Fruit fly (Drosophila melanogaster) whole organism, prepupa: Measurements from ENCODE around the gene CG3246.

Source experiments
- CG15336 ChIP-seq: fragments of 200-800 bp; sonication (Bioruptor generic); IDR thresholded peaks from 2 replicates; pipeline ENCODE4 v1.3.6; 2022; ENCODE audit warnings: missing biosample characterization, missing genetic modification characterization
- CG16779 ChIP-seq: fragments of 200-800 bp; sonication (Bioruptor generic); optimal IDR thresholded peaks from 3 replicates; lab custom pipeline; 2017; ENCODE audit warnings: missing biosample characterization, mild to moderate bottlenecking, missing genetic modification characterization
- CG6792 ChIP-seq: fragments of 200-800 bp; sonication (Bioruptor generic); optimal IDR thresholded peaks from 3 replicates; lab custom pipeline; 2016; ENCODE audit warnings: missing biosample characterization, missing genetic modification characterization
- Gug ChIP-seq: fragments of 200-800 bp; sonication (Bioruptor generic); IDR thresholded peaks from 2 replicates; pipeline ENCODE4 v1.3.6; 2022; ENCODE audit warnings: missing biosample characterization, missing genetic modification characterization
- Hr38 ChIP-seq: sonication (Bioruptor generic); optimal IDR thresholded peaks from 2 replicates; lab custom pipeline; 2016; ENCODE audit warnings: missing biosample characterization, missing genetic modification characterization

DNA sequence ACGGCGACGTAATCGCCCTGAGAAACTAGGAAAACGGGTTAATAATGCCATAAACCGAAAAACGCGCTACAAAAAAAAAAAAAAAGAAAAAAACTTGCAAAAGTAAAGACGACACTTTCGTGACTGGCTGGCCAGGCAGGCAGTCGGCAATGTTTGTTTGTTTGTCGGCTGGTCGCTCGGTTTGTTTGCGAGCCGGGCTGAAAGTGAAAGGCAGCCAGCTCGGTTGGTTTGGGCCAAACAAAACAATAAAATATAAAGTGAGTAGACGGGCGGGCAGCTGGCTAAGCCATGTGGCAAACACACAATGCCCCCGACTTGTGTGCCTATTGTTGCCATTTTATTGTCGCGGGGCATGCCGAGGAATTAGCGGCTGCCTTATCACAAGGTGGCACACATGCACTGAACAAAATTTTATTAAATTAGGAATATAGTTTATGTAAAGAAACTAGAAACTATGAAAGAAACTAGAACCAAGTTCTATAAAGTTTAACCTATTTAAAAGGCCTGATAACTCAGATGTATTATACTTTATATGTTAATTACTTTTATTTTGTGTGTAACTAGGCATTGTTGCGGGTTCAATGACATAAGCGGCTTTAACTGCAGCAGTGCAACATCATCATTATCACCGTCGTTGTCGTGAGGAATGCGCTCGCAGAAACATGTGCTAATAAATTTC lies 33.2 kb downstream of the CG3246 start:
- TF ChIP-seq Hr38, result no peak
- peak; percentile 70 for TF ChIP-seq CG15336
- TF ChIP-seq CG6792 (GFP tag; lab: Kevin White, UChicago), result no peak
- no peak for TF ChIP-seq CG16779 (tag; lab: Kevin White, UChicago)
- no peak for TF ChIP-seq Gug (GFP tag; lab: Robert Waterston, UW)
